Worm (Caenorhabditis elegans) whole organism, L2 larva: ENCODE results near the gene igeg-1.

Experiments used
- C34F6.9 ChIP-seq: fragments of 150-350 bp; optimal IDR thresholded peaks from 2 replicates; lab custom pipeline; 2014; ENCODE audit warnings: missing biosample characterization, missing genetic modification characterization
- F13H6.1 ChIP-seq: sonication (generic microtip); optimal IDR thresholded peaks from 2 replicates; lab custom pipeline; 2016; ENCODE audit warnings: missing genetic modification characterization, missing compliant biosample characterization
- R02D3.7 ChIP-seq: fragments of 150-350 bp; optimal IDR thresholded peaks from 2 replicates; lab custom pipeline; 2014; ENCODE audit warnings: missing biosample characterization, missing genetic modification characterization
- Y55F3AM.14 ChIP-seq: fragments of 200-800 bp; sonication (Bioruptor generic); optimal IDR thresholded peaks from 2 replicates; lab custom pipeline; 2018; ENCODE audit warnings: mild to moderate bottlenecking, missing genetic modification characterization, missing compliant biosample characterization
- ZK546.5 ChIP-seq: sonication (generic microtip); optimal IDR thresholded peaks from 2 replicates; lab custom pipeline; 2017; ENCODE audit warnings: missing biosample characterization, missing genetic modification characterization
- alr-1 ChIP-seq: fragments of 150-350 bp; optimal IDR thresholded peaks from 2 replicates; lab custom pipeline; 2014; ENCODE audit warnings: missing biosample characterization, missing genetic modification characterization
- aly-2 ChIP-seq: fragments of 150-350 bp; optimal IDR thresholded peaks from 2 replicates; lab custom pipeline; 2014; ENCODE audit warnings: missing biosample characterization, missing genetic modification characterization
- ama-1 ChIP-seq: fragments of 150-350 bp; optimal IDR thresholded peaks from 2 replicates; lab custom pipeline; 2018; ENCODE audit warnings: inconsistent platforms
- blmp-1 ChIP-seq: sonication (generic microtip); optimal IDR thresholded peaks from 2 replicates; lab custom pipeline; 2017; ENCODE audit warnings: missing genetic modification characterization, mild to moderate bottlenecking, missing compliant biosample characterization, antibody characterized with exemption, moderate library complexity; ENCODE audit not compliant: insufficient read depth
- ceh-16 ChIP-seq: fragments of 150-350 bp; optimal IDR thresholded peaks from 2 replicates; lab custom pipeline; 2014; ENCODE audit warnings: missing biosample characterization, missing genetic modification characterization
- ceh-82 ChIP-seq: fragments of 150-350 bp; optimal IDR thresholded peaks from 2 replicates; lab custom pipeline; 2014; ENCODE audit warnings: missing biosample characterization, missing genetic modification characterization
- crh-2 ChIP-seq: sonication (generic microtip); optimal IDR thresholded peaks from 2 replicates; lab custom pipeline; 2017; ENCODE audit warnings: missing biosample characterization, missing genetic modification characterization
- dmd-4 ChIP-seq: sonication (generic microtip); optimal IDR thresholded peaks from 2 replicates; lab custom pipeline; 2017; ENCODE audit warnings: missing biosample characterization, missing genetic modification characterization
- egl-27 ChIP-seq: sonication (generic microtip); optimal IDR thresholded peaks from 3 replicates; lab custom pipeline; 2017; ENCODE audit warnings: missing biosample characterization, missing genetic modification reagents, missing genetic modification characterization
- elt-1 ChIP-seq: fragments of 150-350 bp; optimal IDR thresholded peaks from 2 replicates; lab custom pipeline; 2014; ENCODE audit warnings: missing biosample characterization, missing genetic modification characterization
- elt-3 ChIP-seq: sonication (generic microtip); optimal IDR thresholded peaks from 2 replicates; lab custom pipeline; 2017; ENCODE audit warnings: missing biosample characterization, missing genetic modification characterization
- fos-1 ChIP-seq: fragments of 150-350 bp; optimal IDR thresholded peaks from 2 replicates; lab custom pipeline; 2014; ENCODE audit warnings: missing biosample characterization, missing genetic modification characterization
- gmeb-1 ChIP-seq: fragments of 150-350 bp; optimal IDR thresholded peaks from 2 replicates; lab custom pipeline; 2014; ENCODE audit warnings: missing biosample characterization, missing genetic modification characterization
- lin-11 ChIP-seq: fragments of 150-350 bp; sonication (generic microtip); optimal IDR thresholded peaks from 2 replicates; lab custom pipeline; 2014; ENCODE audit warnings: missing biosample characterization, missing genetic modification characterization, inconsistent platforms, mixed read lengths
- lin-13 ChIP-seq: fragments of 150-350 bp; optimal IDR thresholded peaks from 2 replicates; lab custom pipeline; 2014; ENCODE audit warnings: missing biosample characterization, missing genetic modification reagents, missing genetic modification characterization
- lin-39 ChIP-seq: fragments of 150-350 bp; optimal IDR thresholded peaks from 2 replicates; lab custom pipeline; 2014; ENCODE audit warnings: missing biosample characterization, missing genetic modification reagents, missing genetic modification characterization
- lsy-2 ChIP-seq, 2 experiments: fragments of 150-350 bp in 1 of 2; sonication (generic microtip) in 1 of 2; optimal IDR thresholded peaks; 2 replicates each; lab custom pipeline; 2014 to 2017; ENCODE audit warnings: missing biosample characterization in 2 of 2, missing genetic modification characterization in 2 of 2
- mab-5 ChIP-seq: fragments of 150-350 bp; optimal IDR thresholded peaks from 2 replicates; lab custom pipeline; 2014; ENCODE audit warnings: missing biosample characterization, missing genetic modification characterization
- mbf-1 ChIP-seq: sonication (generic microtip); optimal IDR thresholded peaks from 2 replicates; lab custom pipeline; 2017; ENCODE audit warnings: missing biosample characterization, missing genetic modification characterization
- mdl-1 ChIP-seq, 2 experiments: fragments of 150-350 bp in 1 of 2; sonication (generic microtip) in 1 of 2; optimal IDR thresholded peaks; 2 replicates each; lab custom pipeline; 2017; ENCODE audit warnings: missing biosample characterization in 2 of 2, missing genetic modification characterization in 2 of 2
- nhr-10 ChIP-seq: sonication (generic microtip); optimal IDR thresholded peaks from 2 replicates; lab custom pipeline; 2017; ENCODE audit warnings: missing biosample characterization, missing genetic modification characterization
- nhr-11 ChIP-seq: fragments of 150-350 bp; optimal IDR thresholded peaks from 2 replicates; lab custom pipeline; 2014; ENCODE audit warnings: missing biosample characterization, missing genetic modification characterization
- nhr-12 ChIP-seq: fragments of 150-350 bp; optimal IDR thresholded peaks from 2 replicates; lab custom pipeline; 2014; ENCODE audit warnings: missing biosample characterization, missing genetic modification characterization
- nhr-129 ChIP-seq: fragments of 150-350 bp; optimal IDR thresholded peaks from 2 replicates; lab custom pipeline; 2014; ENCODE audit warnings: missing biosample characterization, missing genetic modification characterization
- nhr-21 ChIP-seq: fragments of 150-350 bp; optimal IDR thresholded peaks from 2 replicates; lab custom pipeline; 2014; ENCODE audit warnings: missing biosample characterization, missing genetic modification characterization
- nhr-23 ChIP-seq: fragments of 150-350 bp; optimal IDR thresholded peaks from 2 replicates; lab custom pipeline; 2014; ENCODE audit warnings: missing biosample characterization, missing genetic modification reagents, missing genetic modification characterization
- nhr-237 ChIP-seq: fragments of 150-350 bp; optimal IDR thresholded peaks from 2 replicates; lab custom pipeline; 2014; ENCODE audit warnings: missing biosample characterization, missing genetic modification characterization
- nhr-25 ChIP-seq: fragments of 150-350 bp; sonication (generic microtip); optimal IDR thresholded peaks from 3 replicates; lab custom pipeline; 2014; ENCODE audit warnings: missing biosample characterization, missing genetic modification characterization
- nhr-6 ChIP-seq: fragments of 150-350 bp; optimal IDR thresholded peaks from 2 replicates; lab custom pipeline; 2014; ENCODE audit warnings: missing biosample characterization, missing genetic modification characterization
- nhr-77 ChIP-seq: fragments of 150-350 bp; optimal IDR thresholded peaks from 2 replicates; lab custom pipeline; 2014; ENCODE audit warnings: missing biosample characterization, missing genetic modification characterization
- peb-1 ChIP-seq: fragments of 150-350 bp; optimal IDR thresholded peaks from 2 replicates; lab custom pipeline; 2014; ENCODE audit warnings: missing biosample characterization, missing genetic modification characterization
- sem-4 ChIP-seq: fragments of 150-350 bp; optimal IDR thresholded peaks from 2 replicates; lab custom pipeline; 2014; ENCODE audit warnings: missing biosample characterization, missing genetic modification reagents, missing genetic modification characterization
- skn-1 ChIP-seq: sonication (generic microtip); optimal IDR thresholded peaks from 2 replicates; lab custom pipeline; 2017; ENCODE audit warnings: missing biosample characterization, missing genetic modification characterization
- sma-3 ChIP-seq: sonication (generic microtip); optimal IDR thresholded peaks from 2 replicates; lab custom pipeline; 2016; ENCODE audit warnings: missing genetic modification reagents, missing genetic modification characterization, missing compliant biosample characterization
- sma-9 ChIP-seq, 2 experiments: fragments of 150-350 bp in 1 of 2; sonication (generic microtip) in 1 of 2; optimal IDR thresholded peaks; 2 replicates each; lab custom pipeline; 2014 to 2016; ENCODE audit warnings: missing genetic modification characterization in 2 of 2, mild to moderate bottlenecking in 1 of 2, missing biosample characterization in 1 of 2, missing compliant biosample characterization in 1 of 2, missing genetic modification reagents in 1 of 2, moderate library complexity in 1 of 2
- snpc-4 ChIP-seq: fragments of 150-350 bp; optimal IDR thresholded peaks from 2 replicates; lab custom pipeline; 2014; ENCODE audit warnings: missing biosample characterization, missing genetic modification characterization
- unc-39 ChIP-seq: fragments of 150-350 bp; optimal IDR thresholded peaks from 2 replicates; lab custom pipeline; 2014; ENCODE audit warnings: missing biosample characterization, missing genetic modification characterization
- unc-55 ChIP-seq: fragments of 150-350 bp; sonication (generic microtip); optimal IDR thresholded peaks from 3 replicates; lab custom pipeline; 2014; ENCODE audit warnings: missing biosample characterization, missing genetic modification reagents, missing genetic modification characterization
- unc-62 ChIP-seq: fragments of 150-350 bp; optimal IDR thresholded peaks from 2 replicates; lab custom pipeline; 2014; ENCODE audit warnings: missing biosample characterization, missing genetic modification reagents, missing genetic modification characterization
- zag-1 ChIP-seq: fragments of 150-350 bp; optimal IDR thresholded peaks from 2 replicates; lab custom pipeline; 2014; ENCODE audit warnings: missing biosample characterization, missing genetic modification characterization
- ztf-1 ChIP-seq: fragments of 200-800 bp; sonication (Bioruptor generic); conservative IDR thresholded peaks from 2 replicates; pipeline ENCODE4 v1.3.6; 2022; ENCODE audit warnings: missing genetic modification characterization, missing compliant biosample characterization
- ztf-11 ChIP-seq: sonication (generic microtip); optimal IDR thresholded peaks from 2 replicates; lab custom pipeline; 2017; ENCODE audit warnings: missing biosample characterization, missing genetic modification characterization
- ztf-4 ChIP-seq: fragments of 150-350 bp; optimal IDR thresholded peaks from 2 replicates; lab custom pipeline; 2014; ENCODE audit warnings: missing biosample characterization, missing genetic modification characterization

Gene igeg-1

DNA sequence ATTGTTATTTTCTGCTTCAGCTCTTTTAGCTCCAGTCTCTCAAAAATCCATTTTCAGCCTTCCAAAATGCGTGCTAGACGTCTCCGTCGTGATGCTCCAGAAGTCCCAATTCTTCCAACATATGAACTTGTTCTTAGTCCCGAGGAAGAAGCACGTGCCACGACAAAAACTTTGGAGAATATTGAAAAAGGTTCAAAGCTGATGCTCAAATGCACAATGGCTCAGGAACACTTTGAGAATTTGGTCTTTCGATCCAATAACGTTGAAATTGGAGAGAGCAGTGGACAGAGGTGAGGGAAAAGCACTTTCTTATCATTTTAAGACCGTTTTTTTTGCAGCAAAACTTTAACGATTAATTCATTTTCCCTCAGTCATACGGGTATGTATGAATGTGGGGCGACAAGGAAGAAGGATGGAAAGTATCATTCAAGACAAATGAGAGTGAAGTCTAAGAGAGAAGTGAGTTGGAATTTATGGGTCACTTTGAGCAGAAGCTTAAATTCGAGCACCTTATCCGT is at the start of gene igeg-1:
Gene igeg-1 (plus strand): TSS at position 51 of the 518 bp plus-strand sequence.
- TF ChIP-seq fos-1 = peak; percentile 67
- peak; percentile 7 for TF ChIP-seq crh-2 (tag; lab: Kevin White, UChicago)
- TF ChIP-seq blmp-1 = no peak

DNA sequence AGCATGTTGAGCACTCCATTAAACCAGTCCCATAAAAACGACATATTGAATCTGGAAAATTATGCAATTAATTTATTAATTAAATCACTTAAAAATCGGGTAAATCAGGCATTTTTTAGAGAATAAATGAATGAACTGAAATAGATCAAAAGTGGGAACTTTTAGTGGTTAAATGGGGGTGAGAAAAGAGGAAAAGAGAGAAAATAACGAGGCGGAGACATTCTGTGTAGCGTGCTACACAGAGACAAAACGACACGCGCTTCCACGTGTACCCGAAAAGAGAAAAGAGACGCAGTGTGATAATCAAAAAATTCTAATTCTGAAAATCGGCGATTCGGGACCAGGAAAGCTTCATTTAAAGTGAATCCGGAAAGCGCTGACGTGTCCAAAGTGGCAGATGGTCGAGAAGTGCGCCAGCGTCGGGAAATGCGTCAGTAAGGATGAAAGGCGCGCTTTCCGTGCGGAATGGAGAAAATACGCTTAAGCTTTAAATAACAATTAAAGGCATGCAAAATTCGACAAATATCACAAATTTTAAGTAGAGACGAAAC is 49.1 kb upstream of the igeg-1 start, which contains the start of gene sar-1:
Gene sar-1 (minus strand): TSS at position 51 of the 551 bp plus-strand sequence.
- no peak for TF ChIP-seq elt-1 (tag; lab: Kevin White, UChicago)
- no peak for TF ChIP-seq ama-1 (lab: Kevin White, UChicago)
- TF ChIP-seq alr-1 = no peak
- no peak for TF ChIP-seq unc-62 (GFP tag; lab: Kevin White, UChicago)
- TF ChIP-seq elt-3 (tag; lab: Kevin White, UChicago) = no peak
- peak; percentile 32 for TF ChIP-seq R02D3.7
- no peak for TF ChIP-seq lin-39 (tag; lab: Kevin White, UChicago)
- no peak for TF ChIP-seq ceh-82 (tag; lab: Kevin White, UChicago)
- peak; percentile 25 for TF ChIP-seq ztf-4 (tag; lab: Kevin White, UChicago)
- no peak for TF ChIP-seq nhr-11
- peak; percentile 72 for TF ChIP-seq lin-11
- TF ChIP-seq crh-2 (tag; lab: Kevin White, UChicago) = peak; percentile 94
- no peak for TF ChIP-seq aly-2 (tag; lab: Kevin White, UChicago)
- no peak for TF ChIP-seq nhr-12 (tag; lab: Kevin White, UChicago)
- peak in 1 of 2 experiments; percentile 60 for TF ChIP-seq mdl-1 (tag; optimal IDR thresholded peaks at IDR 0.05; lab: Kevin White, UChicago)
- TF ChIP-seq nhr-23 (tag; lab: Kevin White, UChicago) = no peak
- no peak for TF ChIP-seq ZK546.5
- no peak for TF ChIP-seq dmd-4 (tag; lab: Kevin White, UChicago)
- peak; percentile 69 for TF ChIP-seq sma-3 (GFP tag; lab: Kevin White, UChicago)
- peak; percentile 63 for TF ChIP-seq mab-5
- peak; percentile 80 for TF ChIP-seq F13H6.1 (tag; lab: Kevin White, UChicago)
- no peak for TF ChIP-seq ztf-11 (tag; lab: Kevin White, UChicago)
- TF ChIP-seq gmeb-1 (tag; lab: Kevin White, UChicago) = peak; percentile 82
- TF ChIP-seq unc-55 = peak; percentile 84
- TF ChIP-seq nhr-6 (tag; lab: Kevin White, UChicago) = peak; percentile 31
- TF ChIP-seq nhr-129 (tag; lab: Kevin White, UChicago) = peak; percentile 65
- TF ChIP-seq lsy-2 (tag; optimal IDR thresholded peaks at IDR 0.05; lab: Kevin White, UChicago) = peak; percentile 88 to 93
- TF ChIP-seq egl-27 = peak; percentile 55
- TF ChIP-seq C34F6.9 (tag; lab: Kevin White, UChicago) = peak; percentile 89
- no peak for TF ChIP-seq peb-1 (tag; lab: Kevin White, UChicago)
- peak; percentile 82 for TF ChIP-seq sma-9 (GFP tag; optimal IDR thresholded peaks at IDR 0.05; lab: Kevin White, UChicago)
- TF ChIP-seq sma-9 (tag; optimal IDR thresholded peaks at IDR 0.05; lab: Kevin White, UChicago) = no peak
- TF ChIP-seq zag-1 (tag; lab: Kevin White, UChicago) = peak; percentile 26
- no peak for TF ChIP-seq skn-1 (tag; lab: Kevin White, UChicago)
- no peak for TF ChIP-seq lin-13 (GFP tag; lab: Kevin White, UChicago)
- no peak for TF ChIP-seq Y55F3AM.14 (GFP tag; lab: Kevin White, UChicago)
- no peak for TF ChIP-seq snpc-4 (tag; lab: Kevin White, UChicago)
- TF ChIP-seq mbf-1 (tag; lab: Kevin White, UChicago) = no peak
- no peak for TF ChIP-seq unc-39
- TF ChIP-seq nhr-10 (tag; lab: Kevin White, UChicago) = peak; percentile 49
- no peak for TF ChIP-seq nhr-77
- TF ChIP-seq nhr-237 = no peak
- peak; percentile 82 for TF ChIP-seq nhr-21 (tag; lab: Kevin White, UChicago)
- peak; percentile 55 for TF ChIP-seq fos-1
- no peak for TF ChIP-seq ceh-16 (tag; lab: Kevin White, UChicago)
- TF ChIP-seq sem-4 (tag; lab: Kevin White, UChicago) = peak; percentile 6
- TF ChIP-seq ztf-1 (GFP tag; lab: Robert Waterston, UW) = no peak
- TF ChIP-seq nhr-25 (tag; lab: Kevin White, UChicago) = peak; percentile 73
- no peak for TF ChIP-seq blmp-1
